Worm (Caenorhabditis elegans): ENCODE data around the gene srw-34.
"Not testable (repeated sequence)": the region's sequence is repeated elsewhere in the genome, so short reads cannot be mapped to it uniquely, and the experiment has no call there.

srw-34 gene

DNA sequence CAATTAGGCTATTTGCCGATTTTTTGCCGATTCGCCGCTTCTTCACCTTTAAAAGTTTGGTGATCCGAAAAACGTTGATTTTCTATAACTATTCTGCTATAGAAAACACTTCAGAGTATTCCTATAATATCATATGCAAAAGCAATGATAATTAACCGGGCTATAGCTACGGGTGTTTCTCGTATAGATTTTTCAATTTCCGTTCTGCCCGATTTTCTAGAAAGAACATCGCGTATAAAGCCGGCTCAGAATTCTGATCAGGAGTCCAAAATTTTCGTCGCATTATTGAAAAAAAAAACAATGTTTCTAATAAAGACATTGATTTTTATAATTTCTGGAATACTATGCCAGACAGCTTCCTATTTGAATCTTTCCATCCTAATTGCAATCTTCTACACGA lies 28.5 kb upstream of the srw-34 start, which contains the start of gene srbc-65:
srbc-65 (plus strand) TSS at position 301 of the 400 bp plus-strand sequence.
- TF ChIP-seq mxl-2 (GFP tag; conservative IDR thresholded peaks at IDR 0.05) (no peak), ces-1 (GFP tag; optimal IDR thresholded peaks at IDR 0.05) (no peak)

DNA sequence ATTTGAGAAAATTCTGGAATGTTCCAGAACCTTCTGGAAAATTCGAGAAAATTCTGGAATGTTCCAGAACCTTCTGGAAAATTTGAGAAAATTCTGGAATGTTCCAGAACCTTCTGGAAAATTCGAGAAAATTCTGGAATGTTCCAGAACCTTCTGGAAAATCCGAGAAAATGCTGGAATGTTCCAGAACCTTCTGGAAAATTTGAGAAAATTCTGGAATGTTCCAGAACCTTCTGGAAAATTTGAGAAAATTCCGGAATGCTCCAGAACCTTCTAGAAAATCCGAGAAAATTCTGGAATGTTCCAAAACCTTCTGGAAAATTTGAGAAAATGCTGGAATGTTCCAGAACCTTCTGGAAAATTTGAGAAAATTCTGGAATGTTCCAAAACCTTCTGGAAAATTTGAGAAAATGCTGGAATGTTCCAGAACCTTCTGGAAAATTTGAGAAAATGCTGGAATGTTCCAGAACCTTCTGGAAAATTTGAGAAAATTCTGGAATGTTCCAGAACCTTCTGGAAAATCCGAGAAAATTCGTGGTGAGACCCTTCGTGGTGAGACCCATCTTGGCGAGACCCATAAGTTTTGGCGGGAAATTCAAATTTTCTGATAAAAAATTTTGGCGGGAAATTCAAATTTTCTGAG lies 26.0 kb upstream of the srw-34 start:
- TF ChIP-seq pha-4 (GFP tag; IDR thresholded peaks at IDR 0.05): 0 out of 2 replicates have a peak, but pooled peaks have one; percentile 19
- not testable (repeated sequence) for TF ChIP-seq pha-4 (tag; optimal IDR thresholded peaks at IDR 0.05)

DNA sequence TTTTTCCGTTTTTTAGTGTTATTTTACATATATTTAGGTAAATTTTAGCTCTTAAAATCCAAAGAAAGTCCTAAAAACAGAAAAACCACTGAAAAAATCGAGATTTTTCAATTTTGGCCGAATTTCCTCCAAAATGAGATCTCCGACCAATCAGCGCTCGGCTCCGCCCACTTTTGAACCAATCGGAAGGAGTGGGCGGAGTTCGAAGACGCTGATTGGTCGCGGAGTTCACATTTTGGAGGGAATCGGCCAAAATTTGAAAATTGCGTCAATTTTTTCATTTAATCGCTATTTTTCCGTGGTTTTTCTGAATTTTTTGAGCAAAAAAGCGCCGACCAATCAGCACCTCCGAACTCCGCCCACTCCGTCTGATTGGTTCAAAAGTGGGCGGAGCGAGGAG lies 18.5 kb upstream of the srw-34 start:
- 0 out of 2 replicates have a peak, but pooled peaks have one; percentile 19 for TF ChIP-seq lin-38 (GFP tag; IDR thresholded peaks at IDR 0.05)
- TF ChIP-seq nhr-77 (tag; optimal IDR thresholded peaks at IDR 0.05): no peak

DNA sequence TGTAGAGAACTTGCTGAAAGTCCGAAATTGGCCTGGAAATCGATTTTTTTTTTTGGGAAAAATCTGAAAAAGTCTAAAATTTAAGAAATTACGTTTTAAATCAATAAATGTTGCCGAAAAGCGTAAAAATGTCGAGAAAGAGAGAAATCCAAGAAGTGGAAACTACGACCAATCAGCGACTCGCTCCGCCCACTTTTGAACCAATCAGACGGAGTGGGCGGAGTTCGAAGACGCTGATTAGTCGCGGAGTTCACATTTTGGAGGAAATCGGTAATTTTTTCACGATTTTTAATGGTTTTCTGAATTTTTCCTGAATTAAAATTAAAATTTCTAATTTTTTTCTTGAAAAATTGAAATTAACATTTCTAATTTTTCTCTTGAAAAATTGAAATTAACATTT lies 17.5 kb upstream of the srw-34 start:
- no peak for TF ChIP-seq nhr-76 (tag; optimal IDR thresholded peaks at IDR 0.05)
- TF ChIP-seq nhr-11 (tag; optimal IDR thresholded peaks at IDR 0.05): no peak
- TF ChIP-seq sdz-12 (GFP tag; optimal IDR thresholded peaks at IDR 0.05): no peak
- no peak for TF ChIP-seq nhr-102 (tag; optimal IDR thresholded peaks at IDR 0.05)
- no peak for TF ChIP-seq gei-8 (GFP tag; optimal IDR thresholded peaks at IDR 0.05)
- TF ChIP-seq nhr-42 (GFP tag; IDR thresholded peaks at IDR 0.05): no peak

DNA sequence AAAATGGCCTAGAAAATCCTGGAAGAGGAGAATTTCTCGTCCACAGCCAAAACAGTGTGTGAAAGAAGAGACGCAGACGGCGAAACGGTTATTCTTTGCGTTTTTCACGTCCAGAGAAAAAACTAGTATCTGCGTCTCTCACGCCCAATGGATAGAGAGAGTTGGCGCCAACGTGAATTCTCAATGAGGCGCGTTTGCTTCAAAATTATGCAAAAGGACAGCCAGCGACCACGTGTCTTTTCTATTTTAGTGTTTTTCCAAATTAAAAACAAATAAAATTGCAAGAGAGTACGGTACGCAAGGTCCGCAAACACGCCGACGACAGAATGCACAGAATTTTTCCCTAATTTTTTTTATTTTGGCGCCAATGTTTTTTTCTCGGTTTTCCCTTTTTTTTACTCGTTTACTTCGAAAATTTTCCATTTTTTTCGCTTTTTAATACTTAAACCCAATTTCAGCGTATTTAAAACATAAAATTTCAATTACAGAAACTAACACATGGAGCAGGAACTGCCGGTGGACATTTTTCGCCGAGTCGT lies 15.8 kb upstream of the srw-34 start, which contains the start of gene Y32B12B.2:
Y32B12B.2 (plus strand) TSS at position 489 of the 539 bp plus-strand sequence.
- TF ChIP-seq cey-2 (tag; optimal IDR thresholded peaks at IDR 0.05; ENCODE audit: borderline replicate concordance, insufficient read depth) (no peak), nhr-10 (tag; optimal IDR thresholded peaks at IDR 0.05) (no peak), lin-38 (GFP tag; IDR thresholded peaks at IDR 0.05) (peak; percentile 88), mdl-1 (tag; optimal IDR thresholded peaks at IDR 0.05) (peak in 1 of 2 experiments; percentile 10), hif-1 (tag; optimal IDR thresholded peaks at IDR 0.05) (no peak), nhr-25 (tag; optimal IDR thresholded peaks at IDR 0.05; ENCODE audit: borderline replicate concordance, insufficient read depth) (no peak), daf-16 (GFP tag; optimal IDR thresholded peaks at IDR 0.05) (no peak), daf-16 (tag; optimal IDR thresholded peaks at IDR 0.05) (no peak), dmd-6 (GFP tag; IDR thresholded peaks at IDR 0.05) (peak; percentile 46), unc-62 (GFP tag; optimal IDR thresholded peaks at IDR 0.05 in 1 of 2) (no peak), unc-62 (tag; optimal IDR thresholded peaks at IDR 0.05) (no peak), mes-2 (tag; optimal IDR thresholded peaks at IDR 0.05; ENCODE audit: poor library complexity, severe bottlenecking) (peak; percentile 75), duxl-1 (tag; optimal IDR thresholded peaks at IDR 0.05; ENCODE audit: poor library complexity) (peak; percentile 56), ceh-20 (GFP tag; IDR thresholded peaks at IDR 0.05) (0 out of 2 replicates have a peak, but pooled peaks have one; percentile 9), fos-1 (tag; optimal IDR thresholded peaks at IDR 0.05) (no peak), hlh-11 (tag; optimal IDR thresholded peaks at IDR 0.05) (peak; percentile 49), php-3 (GFP tag; IDR thresholded peaks at IDR 0.05) (peak; percentile 12; the same call in 1 of the 2 replicates), lir-3 (tag; optimal IDR thresholded peaks at IDR 0.05) (no peak), pha-4 (GFP tag; IDR thresholded peaks at IDR 0.05) (no peak), pha-4 (tag; optimal IDR thresholded peaks at IDR 0.05) (no peak), hlh-30 (tag; optimal IDR thresholded peaks at IDR 0.05; ENCODE audit: insufficient read depth) (peak; percentile 26), rbr-2 (tag; optimal IDR thresholded peaks at IDR 0.05) (peak; percentile 43), egl-27 (tag; optimal IDR thresholded peaks at IDR 0.05) (no peak), fkh-10 (GFP tag; optimal IDR thresholded peaks at IDR 0.05) (no peak), F49E8.2 (tag; optimal IDR thresholded peaks at IDR 0.05; ENCODE audit: borderline replicate concordance) (peak; percentile 18), ctbp-1 (GFP tag; IDR thresholded peaks at IDR 0.05) (peak; percentile 36; the same call in 1 of the 2 replicates), attf-4 (tag; optimal IDR thresholded peaks at IDR 0.05) (no peak), mxl-3 (GFP tag; optimal IDR thresholded peaks at IDR 0.05) (no peak), tra-1 (GFP tag; IDR thresholded peaks at IDR 0.05) (no peak), Y48G9A.11 (GFP tag; IDR thresholded peaks at IDR 0.05) (no peak), unc-130 (GFP tag; optimal IDR thresholded peaks at IDR 0.05) (peak; percentile 82), snpc-1.2 (GFP tag; IDR thresholded peaks at IDR 0.05) (peak; percentile 47; the same call in 1 of the 2 replicates)

All from whole organism, L4 larva.